Worm (Caenorhabditis elegans) whole organism, L4/young adult: ENCODE results near the gene R06F6.14.

ENCODE experiments used
- W03F9.2 ChIP-seq: fragments of 150-350 bp; optimal IDR thresholded peaks from 2 replicates; lab custom pipeline; 2014; ENCODE audit warnings: missing biosample characterization, missing genetic modification characterization
- dao-5 ChIP-seq: sonication (generic microtip); optimal IDR thresholded peaks from 2 replicates; lab custom pipeline; 2016; ENCODE audit warnings: missing genotype, missing genetic modification characterization, moderate library complexity, missing compliant biosample characterization
- him-1 ChIP-seq: sonication (generic microtip); optimal IDR thresholded peaks from 2 replicates; lab custom pipeline; 2016; ENCODE audit warnings: missing genotype, missing genetic modification reagents, missing genetic modification characterization, missing compliant biosample characterization

- no peak for TF ChIP-seq him-1
- no peak for TF ChIP-seq dao-5 (tag; lab: Kevin White, UChicago)
- no peak for TF ChIP-seq W03F9.2
These were observed 50.3 kb downstream of the R06F6.14 start for ce11 chrII:10859359-10859758.
